Fruit fly (Drosophila melanogaster) whole organism, prepupa: ENCODE data around the gene CG7366.

ENCODE experiments used
- CG10631 ChIP-seq: fragments of 200-800 bp; sonication (Bioruptor generic); optimal IDR thresholded peaks from 2 replicates; lab custom pipeline; 2016; ENCODE audit warnings: missing biosample characterization, missing genetic modification characterization
- CG3032 ChIP-seq: fragments of 200-800 bp; optimal IDR thresholded peaks from 2 replicates; lab custom pipeline; 2019; ENCODE audit warnings: missing biosample characterization, mild to moderate bottlenecking, missing genetic modification characterization, moderate library complexity
- CG32006 ChIP-seq: fragments of 200-800 bp; sonication (Bioruptor generic); optimal IDR thresholded peaks from 3 replicates; lab custom pipeline; 2017; ENCODE audit warnings: missing biosample characterization, mild to moderate bottlenecking, missing genetic modification characterization
- CG6854 ChIP-seq: fragments of 200-800 bp; sonication (Bioruptor generic); optimal IDR thresholded peaks from 2 replicates; lab custom pipeline; 2017; ENCODE audit warnings: missing biosample characterization, mild to moderate bottlenecking, missing genetic modification characterization
- CG9139 ChIP-seq: fragments of 200-800 bp; sonication (Bioruptor generic); optimal IDR thresholded peaks from 3 replicates; lab custom pipeline; 2017; ENCODE audit warnings: missing biosample characterization, mild to moderate bottlenecking, missing genetic modification characterization
- Ets21C ChIP-seq: fragments of 200-800 bp; sonication (Bioruptor generic); optimal IDR thresholded peaks from 3 replicates; lab custom pipeline; 2016; ENCODE audit warnings: missing biosample characterization, missing genetic modification characterization

DNA sequence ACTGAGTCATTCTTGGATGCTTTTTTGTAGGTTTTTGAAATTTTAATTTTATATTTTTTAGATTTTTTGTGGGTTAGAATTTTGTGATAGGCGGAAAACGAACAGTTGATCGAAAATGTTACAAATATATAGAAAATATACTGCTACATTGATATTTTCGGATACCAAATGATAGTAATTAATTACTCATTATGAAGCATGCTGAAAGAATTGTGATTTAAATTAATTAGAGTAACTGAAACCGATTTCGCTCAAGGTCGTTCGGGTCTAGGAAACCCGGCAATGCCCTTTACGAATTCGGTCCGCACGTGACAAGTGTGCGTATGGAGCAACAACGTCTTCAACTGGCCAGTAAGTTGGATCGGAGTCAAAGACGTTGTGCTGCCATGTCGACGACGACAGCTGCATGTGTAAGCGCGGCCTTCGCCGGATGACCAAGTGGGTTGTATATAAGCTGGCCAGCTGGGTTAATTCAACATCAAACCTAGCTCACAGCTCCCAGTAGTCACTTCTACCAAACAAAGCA lies at the start of gene CG7366, which contains the start of gene CG13679:
- TF ChIP-seq CG32006 (GFP tag; lab: Kevin White, UChicago) (no peak), CG6854 (GFP tag; lab: Kevin White, UChicago) (no peak), CG10631 (no peak), CG9139 (GFP tag; lab: Kevin White, UChicago) (no peak), CG3032 (tag; lab: Kevin White, UChicago) (no peak), Ets21C (no peak)
